Fruit fly (Drosophila melanogaster) whole organism, prepupa: ENCODE measurements around the gene RnpS1.

Experiments used
- Blimp-1 ChIP-seq: fragments of 200-800 bp; sonication (Bioruptor generic); optimal IDR thresholded peaks from 3 replicates; lab custom pipeline; 2017; ENCODE audit warnings: missing biosample characterization, missing genetic modification characterization, mild to moderate bottlenecking, moderate library complexity, missing genetic modification reagents
- CG10631 ChIP-seq: fragments of 200-800 bp; sonication (Bioruptor generic); optimal IDR thresholded peaks from 2 replicates; lab custom pipeline; 2016; ENCODE audit warnings: missing biosample characterization, missing genetic modification characterization
- CG11294 ChIP-seq: fragments of 200-800 bp; sonication (Bioruptor generic); IDR thresholded peaks from 2 replicates; pipeline ENCODE4 v1.3.6; 2022; ENCODE audit warnings: missing biosample characterization, missing genetic modification characterization
- CG11902 ChIP-seq: fragments of 200-800 bp; sonication (Bioruptor generic); optimal IDR thresholded peaks from 3 replicates; lab custom pipeline; 2016; ENCODE audit warnings: missing biosample characterization, missing genetic modification characterization
- CG15336 ChIP-seq: fragments of 200-800 bp; sonication (Bioruptor generic); IDR thresholded peaks from 2 replicates; pipeline ENCODE4 v1.3.6; 2022; ENCODE audit warnings: missing biosample characterization, missing genetic modification characterization
- CG16779 ChIP-seq: fragments of 200-800 bp; sonication (Bioruptor generic); optimal IDR thresholded peaks from 3 replicates; lab custom pipeline; 2017; ENCODE audit warnings: missing biosample characterization, mild to moderate bottlenecking, missing genetic modification characterization
- CG3032 ChIP-seq: fragments of 200-800 bp; optimal IDR thresholded peaks from 2 replicates; lab custom pipeline; 2019; ENCODE audit warnings: missing biosample characterization, mild to moderate bottlenecking, missing genetic modification characterization, moderate library complexity
- CG31627 ChIP-seq: fragments of 200-800 bp; sonication (Bioruptor generic); optimal IDR thresholded peaks from 3 replicates; lab custom pipeline; 2016; ENCODE audit warnings: missing biosample characterization, missing genetic modification characterization
- CG34406 ChIP-seq: fragments of 200-800 bp; sonication (Bioruptor generic); optimal IDR thresholded peaks from 3 replicates; lab custom pipeline; 2016; ENCODE audit warnings: missing biosample characterization, missing genetic modification characterization
- CG6163 ChIP-seq: fragments of 200-800 bp; sonication (Bioruptor generic); IDR thresholded peaks from 3 replicates; pipeline ENCODE4 v1.3.6; 2022; ENCODE audit warnings: missing biosample characterization, missing genetic modification characterization
- CG6276 ChIP-seq: fragments of 200-800 bp; sonication (Bioruptor generic); optimal IDR thresholded peaks from 2 replicates; lab custom pipeline; 2017; ENCODE audit warnings: missing biosample characterization, mild to moderate bottlenecking, missing genetic modification characterization
- CG6792 ChIP-seq: fragments of 200-800 bp; sonication (Bioruptor generic); optimal IDR thresholded peaks from 3 replicates; lab custom pipeline; 2016; ENCODE audit warnings: missing biosample characterization, missing genetic modification characterization
- CG6808 ChIP-seq: fragments of 200-800 bp; sonication (Bioruptor generic); optimal IDR thresholded peaks from 3 replicates; lab custom pipeline; 2017; ENCODE audit warnings: missing biosample characterization, missing genetic modification characterization, mild to moderate bottlenecking, moderate library complexity, missing genetic modification reagents
- CG9139 ChIP-seq: fragments of 200-800 bp; sonication (Bioruptor generic); optimal IDR thresholded peaks from 3 replicates; lab custom pipeline; 2017; ENCODE audit warnings: missing biosample characterization, mild to moderate bottlenecking, missing genetic modification characterization
- Eip93F ChIP-seq: fragments of 200-800 bp; sonication (Bioruptor generic); optimal IDR thresholded peaks from 2 replicates; lab custom pipeline; 2016; ENCODE audit warnings: missing biosample characterization, mild to moderate bottlenecking, missing genetic modification characterization
- Hr38 ChIP-seq: sonication (Bioruptor generic); optimal IDR thresholded peaks from 2 replicates; lab custom pipeline; 2016; ENCODE audit warnings: missing biosample characterization, missing genetic modification characterization
- Hr39 ChIP-seq: fragments of 200-800 bp; sonication (Bioruptor generic); optimal IDR thresholded peaks from 2 replicates; lab custom pipeline; 2016; ENCODE audit warnings: missing biosample characterization, missing genetic modification characterization
- OdsH ChIP-seq: fragments of 200-800 bp; sonication (Bioruptor generic); optimal IDR thresholded peaks from 3 replicates; lab custom pipeline; 2016; ENCODE audit warnings: missing biosample characterization, missing genetic modification characterization
- Sox14 ChIP-seq: fragments of 200-800 bp; sonication (Bioruptor generic); optimal IDR thresholded peaks from 3 replicates; lab custom pipeline; 2016; ENCODE audit warnings: missing biosample characterization, missing genetic modification characterization
- Sox15 ChIP-seq: fragments of 200-800 bp; sonication (Bioruptor generic); optimal IDR thresholded peaks from 3 replicates; lab custom pipeline; 2016; ENCODE audit warnings: missing biosample characterization, missing genetic modification characterization
- achi ChIP-seq: fragments of 200-800 bp; sonication (Bioruptor generic); optimal IDR thresholded peaks from 3 replicates; lab custom pipeline; 2016; ENCODE audit warnings: missing biosample characterization, missing genetic modification characterization
- acj6 ChIP-seq: fragments of 200-800 bp; sonication (Bioruptor generic); optimal IDR thresholded peaks from 3 replicates; lab custom pipeline; 2016; ENCODE audit warnings: missing biosample characterization, missing genetic modification characterization
- cyc ChIP-seq: fragments of 200-800 bp; sonication (Bioruptor generic); optimal IDR thresholded peaks from 3 replicates; lab custom pipeline; 2016; ENCODE audit warnings: missing biosample characterization, missing genetic modification characterization
- dac ChIP-seq: fragments of 200-800 bp; sonication (Bioruptor generic); optimal IDR thresholded peaks from 2 replicates; lab custom pipeline; 2017; ENCODE audit warnings: missing biosample characterization, mild to moderate bottlenecking, missing genetic modification characterization
- eg ChIP-seq: fragments of 200-800 bp; sonication (Bioruptor generic); IDR thresholded peaks from 3 replicates; pipeline ENCODE4 v1.3.6; 2022; ENCODE audit warnings: missing biosample characterization, missing genetic modification characterization
- esn ChIP-seq: fragments of 200-800 bp; sonication (Bioruptor generic); optimal IDR thresholded peaks from 2 replicates; lab custom pipeline; 2016; ENCODE audit warnings: missing biosample characterization, mild to moderate bottlenecking, missing genetic modification characterization, moderate library complexity
- fd85E ChIP-seq: fragments of 200-800 bp; sonication (Bioruptor generic); optimal IDR thresholded peaks from 3 replicates; lab custom pipeline; 2016; ENCODE audit warnings: missing biosample characterization, missing genetic modification characterization
- lz ChIP-seq: fragments of 200-800 bp; sonication (Bioruptor generic); optimal IDR thresholded peaks from 3 replicates; lab custom pipeline; 2016; ENCODE audit warnings: missing biosample characterization, missing genetic modification characterization
- net ChIP-seq: fragments of 200-800 bp; sonication (Bioruptor generic); optimal IDR thresholded peaks from 3 replicates; lab custom pipeline; 2016; ENCODE audit warnings: missing biosample characterization, missing genetic modification characterization
- salr ChIP-seq, 2 experiments: fragments of 200-800 bp; sonication (Bioruptor generic); optimal IDR thresholded peaks; 3 replicates each; lab custom pipeline; 2016 to 2018; ENCODE audit warnings: missing biosample characterization in 2 of 2, missing genetic modification characterization in 2 of 2, mild to moderate bottlenecking in 1 of 2
- svp ChIP-seq: fragments of 200-800 bp; sonication (Bioruptor generic); peaks from one replicate; lab custom pipeline; 2016; ENCODE audit warnings: missing biosample characterization, missing genetic modification characterization
- vri ChIP-seq: fragments of 200-800 bp; sonication (Bioruptor generic); optimal IDR thresholded peaks from 3 replicates; lab custom pipeline; 2016; ENCODE audit warnings: missing biosample characterization, mild to moderate bottlenecking, missing genetic modification characterization

RnpS1 gene

DNA sequence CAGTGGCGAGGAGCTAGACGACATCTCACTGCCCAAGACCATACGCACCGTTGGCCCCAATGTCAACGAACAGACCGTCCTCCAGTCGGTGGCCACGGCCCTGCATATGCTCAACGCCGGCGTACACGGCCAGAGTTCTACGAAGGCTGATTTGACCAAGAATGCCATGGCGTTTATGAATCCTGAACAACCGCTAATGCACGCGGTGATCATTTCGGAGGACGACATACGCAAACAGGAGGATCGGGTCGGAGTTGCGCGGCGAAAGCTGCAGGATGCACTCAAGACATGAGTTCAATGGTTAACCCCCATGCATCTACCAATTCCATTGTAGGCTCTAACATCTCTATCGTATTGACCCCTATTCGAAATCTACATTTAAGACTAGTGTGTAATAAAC is 9.3 kb downstream of the RnpS1 start:
- TF ChIP-seq CG6163 (0 out of 3 replicates have a peak, but pooled peaks have one; percentile 7), Hr39 (GFP tag; lab: Kevin White, UChicago) (no peak), CG6792 (no peak)

DNA sequence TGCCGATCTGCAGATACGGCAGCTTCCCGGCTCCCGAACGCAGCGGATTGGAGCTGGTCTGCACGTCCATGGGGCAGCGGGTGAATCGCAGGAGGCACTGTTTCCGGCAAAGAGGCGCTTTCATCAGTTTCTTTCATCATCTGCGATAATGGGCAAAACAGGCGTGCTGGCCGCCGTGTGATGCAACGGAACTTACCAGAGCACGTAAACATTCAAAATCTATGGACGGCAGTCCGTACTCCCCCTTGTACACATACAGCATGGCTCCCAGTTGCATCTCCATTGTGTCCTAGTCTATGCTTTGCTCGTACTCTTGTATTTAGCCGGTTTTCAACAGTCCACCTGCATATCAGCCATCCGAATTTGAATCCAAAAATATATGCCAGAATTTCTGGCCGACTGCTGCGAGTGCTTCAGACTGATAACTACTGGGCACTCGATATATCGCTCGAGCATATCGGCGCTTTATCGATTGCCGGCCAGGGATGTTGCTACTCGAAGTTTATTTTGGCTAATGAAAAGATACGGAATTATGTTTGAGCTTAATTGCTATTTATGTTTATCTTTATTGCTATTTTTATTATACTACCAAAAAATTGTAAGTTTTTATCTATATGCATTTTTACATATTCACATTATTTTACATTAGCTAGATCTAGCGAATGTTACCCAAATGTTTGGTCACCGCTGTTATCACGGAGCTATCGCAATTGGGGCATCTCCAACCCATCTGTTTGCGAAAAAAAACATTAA is 11.6 kb downstream of the RnpS1 start, which contains the start of the genes CG9393 and Vps45:
Gene CG9393 (minus strand): TSS at position 434 of the 753 bp plus-strand sequence.
Gene Vps45 (plus strand): TSS at position 685 of the 753 bp plus-strand sequence.
- peak; percentile 67 for TF ChIP-seq CG31627 (GFP tag; lab: Kevin White, UChicago)
- peak; percentile 49 for TF ChIP-seq Eip93F (GFP tag; lab: Kevin White, UChicago)
- TF ChIP-seq CG11294 (GFP tag; lab: Robert Waterston, UW), result no peak; the same call in 1 of the 2 replicates
- TF ChIP-seq CG11902 (GFP tag; lab: Kevin White, UChicago), result peak; percentile 20
- peak; percentile 68 for TF ChIP-seq cyc (GFP tag; lab: Kevin White, UChicago)
- TF ChIP-seq Sox15 (GFP tag; lab: Kevin White, UChicago), result peak; percentile 14
- peak; percentile 61 for TF ChIP-seq vri (GFP tag; lab: Kevin White, UChicago)
- no peak for TF ChIP-seq dac (GFP tag; lab: Kevin White, UChicago)
- TF ChIP-seq lz (GFP tag; lab: Kevin White, UChicago), result peak; percentile 68
- peak; percentile 74 for TF ChIP-seq esn (GFP tag; lab: Kevin White, UChicago)
- 0 out of 2 replicates have a peak, but pooled peaks have one; percentile 24 for TF ChIP-seq CG15336 (GFP tag; lab: Robert Waterston, UW)
- no peak for TF ChIP-seq CG34406 (GFP tag; lab: Kevin White, UChicago)
- TF ChIP-seq CG3032, result peak; percentile 62

DNA sequence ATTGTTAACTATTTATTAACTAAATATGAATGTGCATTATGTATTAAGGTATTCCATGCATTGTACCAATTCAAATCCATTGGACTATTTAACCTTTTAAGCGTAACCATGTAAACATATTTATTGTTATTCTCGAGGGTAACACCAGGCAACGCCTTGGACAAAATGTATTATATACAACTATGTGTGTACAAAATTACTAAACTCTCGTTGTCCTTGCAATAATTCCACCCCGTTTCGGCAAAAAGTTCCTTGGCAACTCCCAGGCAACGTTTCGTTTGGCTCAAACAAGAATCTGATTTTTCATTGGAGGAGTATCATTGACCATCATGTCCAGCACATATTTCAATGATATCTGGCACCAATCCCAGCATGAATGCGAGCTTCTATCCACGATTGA is 14.1 kb downstream of the RnpS1 start, which contains the start of gene CG16789:
Gene CG16789 (plus strand): TSS at position 301 of the 400 bp plus-strand sequence.
- no peak for TF ChIP-seq CG6808
- TF ChIP-seq eg (GFP tag; lab: Robert Waterston, UW), result no peak
- no peak for TF ChIP-seq CG6163
- no peak for TF ChIP-seq Sox14 (GFP tag; lab: Kevin White, UChicago)
- TF ChIP-seq CG9139 (GFP tag; lab: Kevin White, UChicago), result no peak
- no peak for TF ChIP-seq achi (GFP tag; lab: Kevin White, UChicago)
- TF ChIP-seq CG34406 (GFP tag; lab: Kevin White, UChicago), result no peak
- TF ChIP-seq CG16779 (tag; lab: Kevin White, UChicago), result no peak
- no peak for TF ChIP-seq Blimp-1 (GFP tag; lab: Kevin White, UChicago)
- no peak for TF ChIP-seq acj6 (GFP tag; lab: Kevin White, UChicago)
- TF ChIP-seq net (GFP tag; lab: Kevin White, UChicago), result no peak
- TF ChIP-seq svp (GFP tag; lab: Kevin White, UChicago), result no peak
- no peak for TF ChIP-seq vri (GFP tag; lab: Kevin White, UChicago)

DNA sequence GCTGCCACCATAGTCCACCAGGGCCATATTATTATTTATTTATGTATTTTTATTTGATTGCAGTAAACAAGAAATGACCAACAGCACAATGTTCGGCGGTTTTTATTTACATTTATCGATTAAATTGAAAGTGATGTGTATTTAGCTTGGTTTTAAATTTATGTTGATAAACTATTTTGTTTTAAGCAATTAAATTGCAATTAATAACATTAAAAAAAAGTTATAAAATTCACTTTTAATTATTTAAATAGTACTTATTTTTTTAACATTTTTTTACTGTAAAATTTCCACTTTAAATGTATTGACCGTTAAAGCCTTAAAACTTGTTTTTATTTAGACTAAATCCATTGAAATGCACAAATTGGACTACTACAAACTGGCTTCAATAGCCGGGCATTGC is 18.3 kb downstream of the RnpS1 start, which contains the start of gene CG16790:
Gene CG16790 (minus strand): TSS at position 101 of the 400 bp plus-strand sequence.
- no peak for TF ChIP-seq Hr38

DNA sequence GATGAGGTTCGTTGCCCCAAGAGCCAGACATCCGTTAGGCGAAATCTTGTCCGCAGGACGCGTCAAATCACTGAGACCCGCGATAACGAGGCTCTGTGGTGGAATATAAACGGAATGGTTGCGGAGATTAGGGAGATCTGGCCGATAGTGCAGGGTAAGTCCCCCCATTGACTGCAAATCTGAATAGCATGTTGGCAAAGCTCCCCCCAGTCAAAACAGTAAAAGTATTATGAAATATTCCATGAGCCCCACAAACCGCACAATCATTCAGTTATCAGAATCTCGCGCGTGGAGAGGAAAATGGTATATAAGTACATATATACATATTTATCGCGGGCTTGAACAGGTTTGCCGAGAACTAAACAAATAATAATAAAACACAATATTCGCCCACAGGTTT is 18.8 kb downstream of the RnpS1 start:
- TF ChIP-seq fd85E (GFP tag; lab: Kevin White, UChicago) (no peak), OdsH (GFP tag; lab: Kevin White, UChicago) (no peak), vri (GFP tag; lab: Kevin White, UChicago) (peak; percentile 80)

DNA sequence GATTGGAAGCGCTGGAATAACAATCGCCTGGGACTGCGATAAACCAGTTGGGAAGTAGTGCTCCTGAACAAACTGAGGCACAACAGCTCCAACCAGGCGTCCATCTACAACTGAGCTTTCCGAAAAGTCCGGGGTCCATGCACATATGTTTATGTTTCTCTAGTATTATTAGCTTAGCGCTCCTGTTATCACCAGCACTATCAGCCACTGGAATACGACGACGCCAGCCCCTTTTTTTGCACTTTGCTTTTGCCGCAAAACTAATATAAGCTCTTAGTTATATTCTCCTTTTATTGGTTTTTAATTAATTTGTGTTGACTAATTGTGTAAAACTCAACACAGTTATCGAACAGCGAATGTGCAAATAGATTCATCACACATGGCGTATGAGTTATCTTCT is 19.7 kb downstream of the RnpS1 start, which contains the start of gene CG9396:
Gene CG9396 (minus strand): TSS at position 101 of the 400 bp plus-strand sequence.
- TF ChIP-seq CG10631 (GFP tag; lab: Kevin White, UChicago), result no peak
- no peak for TF ChIP-seq Hr39 (GFP tag; lab: Kevin White, UChicago)
- no peak for TF ChIP-seq salr (GFP tag; optimal IDR thresholded peaks at IDR 0.05; lab: Kevin White, UChicago)
- no peak for TF ChIP-seq OdsH (GFP tag; lab: Kevin White, UChicago)
- no peak for TF ChIP-seq CG6276
- TF ChIP-seq Eip93F (GFP tag; lab: Kevin White, UChicago), result no peak
- TF ChIP-seq CG11294 (GFP tag; lab: Robert Waterston, UW), result no peak
- TF ChIP-seq net (GFP tag; lab: Kevin White, UChicago), result no peak
- TF ChIP-seq, all 60 proteins: peak for 0
